Fruit fly (Drosophila melanogaster) whole organism, pupa: ENCODE measurements around the gene Orp8.

Experiments
- CG15710 ChIP-seq: fragments of 200-800 bp; sonication (Bioruptor generic); optimal IDR thresholded peaks from 2 replicates; lab custom pipeline; 2018; ENCODE audit warnings: missing biosample characterization, mild to moderate bottlenecking, missing genetic modification characterization, moderate library complexity
- CG17806 ChIP-seq: fragments of 200-800 bp; sonication (Bioruptor generic); optimal IDR thresholded peaks from 2 replicates; lab custom pipeline; 2018; ENCODE audit warnings: missing biosample characterization, mild to moderate bottlenecking, missing genetic modification characterization, moderate library complexity
- CG34367 ChIP-seq: fragments of 200-800 bp; sonication (Bioruptor generic); optimal IDR thresholded peaks from 2 replicates; lab custom pipeline; 2018; ENCODE audit warnings: missing biosample characterization, mild to moderate bottlenecking, missing genetic modification characterization
- CG8159 ChIP-seq: fragments of 200-800 bp; sonication (Bioruptor generic); optimal IDR thresholded peaks from 3 replicates; lab custom pipeline; 2018; ENCODE audit warnings: missing biosample characterization, mild to moderate bottlenecking, missing genetic modification characterization, moderate library complexity
- CG8301 ChIP-seq: fragments of 200-800 bp; sonication (Bioruptor generic); optimal IDR thresholded peaks from 2 replicates; lab custom pipeline; 2018; ENCODE audit warnings: missing biosample characterization, mild to moderate bottlenecking, missing genetic modification characterization
- D1 ChIP-seq: fragments of 200-800 bp; sonication (Bioruptor generic); optimal IDR thresholded peaks from 2 replicates; lab custom pipeline; 2018; ENCODE audit warnings: missing biosample characterization, mild to moderate bottlenecking, missing genetic modification characterization, moderate library complexity
- EcR ChIP-seq: fragments of 200-800 bp; sonication (Bioruptor generic); optimal IDR thresholded peaks from 3 replicates; lab custom pipeline; 2019; ENCODE audit warnings: missing biosample characterization, missing genetic modification characterization, mild to moderate bottlenecking, moderate library complexity, missing genetic modification reagents
- Ets98B ChIP-seq: fragments of 200-800 bp; sonication (Bioruptor generic); IDR thresholded peaks from 2 replicates; pipeline ENCODE4 v1.3.6; 2022; ENCODE audit warnings: missing biosample characterization, missing genetic modification characterization
- Snoo ChIP-seq: fragments of 200-800 bp; sonication (Bioruptor generic); optimal IDR thresholded peaks from 3 replicates; lab custom pipeline; 2017; ENCODE audit warnings: missing biosample characterization, mild to moderate bottlenecking, missing genetic modification characterization, inconsistent platforms
- fd96Ca ChIP-seq: fragments of 200-800 bp; sonication (Bioruptor generic); IDR thresholded peaks from 3 replicates; pipeline ENCODE4 v1.3.6; 2022; ENCODE audit warnings: missing biosample characterization, missing genetic modification characterization
- rn ChIP-seq: fragments of 200-800 bp; sonication (Bioruptor generic); IDR thresholded peaks from 2 replicates; pipeline ENCODE4 v1.3.6; 2022; ENCODE audit warnings: missing biosample characterization, missing genetic modification characterization

DNA sequence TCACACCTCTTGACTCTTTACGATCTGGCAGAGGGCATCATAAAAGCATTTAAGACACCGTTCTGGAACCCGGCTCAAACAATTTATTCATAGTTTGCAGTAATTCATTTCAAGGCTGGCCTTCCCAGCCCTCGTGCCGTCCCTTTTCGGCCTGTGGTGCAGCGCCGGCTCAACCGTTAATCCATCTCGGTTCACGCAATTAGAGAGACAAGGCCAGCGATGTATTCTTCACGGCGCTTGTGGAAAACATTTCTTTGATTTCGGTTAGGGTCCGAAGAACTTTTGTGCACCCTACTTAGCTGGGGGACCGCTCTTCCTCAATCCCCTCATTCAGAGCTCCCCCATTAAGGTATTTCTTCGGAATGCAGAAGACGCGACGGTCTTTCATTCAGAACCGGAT lies 18.0 kb upstream of the Orp8 start:
- TF ChIP-seq CG34367 (tag; lab: Kevin White, UChicago) (no peak), fd96Ca (GFP tag; lab: Robert Waterston, UW) (no peak), EcR (GFP tag; lab: Kevin White, UChicago) (peak; percentile 22), CG8159 (tag; lab: Kevin White, UChicago) (no peak), rn (GFP tag; lab: Robert Waterston, UW) (no peak), CG15710 (no peak), D1 (no peak), CG8301 (tag; lab: Kevin White, UChicago) (no peak), Snoo (tag; lab: Kevin White, UChicago) (no peak), CG17806 (tag; lab: Kevin White, UChicago) (no peak), Ets98B (GFP tag; lab: Robert Waterston, UW) (no peak)
